Worm (Caenorhabditis elegans): ENCODE results near the gene irld-47.

Gene irld-47

DNA sequence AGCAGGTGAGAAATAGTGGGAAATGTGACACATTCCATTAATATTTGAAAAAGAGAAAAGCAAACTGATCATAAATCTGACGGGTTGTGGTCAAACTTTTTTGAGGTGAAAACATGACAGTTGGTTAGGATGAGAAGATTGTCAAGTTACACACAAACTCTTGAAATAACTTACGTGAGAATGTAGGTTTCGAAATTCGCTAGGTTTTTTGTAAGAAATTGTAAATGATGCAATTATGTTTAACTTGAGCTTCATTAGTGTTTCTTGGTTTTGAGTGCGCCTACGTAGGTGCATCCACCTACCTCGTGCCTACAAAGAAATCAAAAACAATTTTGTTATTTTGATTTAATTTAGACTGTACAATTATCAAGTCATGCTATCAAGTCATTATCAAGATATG is 13.0 kb upstream of the irld-47 start, which contains the start of gene cex-2:
Gene cex-2 (minus strand): TSS at position 101 of the 400 bp plus-strand sequence.
- no peak for TF ChIP-seq sea-2 (GFP tag; optimal IDR thresholded peaks at IDR 0.05)
- TF ChIP-seq hmg-11 (tag; optimal IDR thresholded peaks at IDR 0.05) = no peak
- TF ChIP-seq ceh-82 (tag; optimal IDR thresholded peaks at IDR 0.05) = no peak
- TF ChIP-seq pha-4 (tag; optimal IDR thresholded peaks at IDR 0.05) = peak; percentile 28
- TF ChIP-seq lin-39 (tag; optimal IDR thresholded peaks at IDR 0.05) = no peak
- TF ChIP-seq nhr-25 (tag; optimal IDR thresholded peaks at IDR 0.05) = no peak

DNA sequence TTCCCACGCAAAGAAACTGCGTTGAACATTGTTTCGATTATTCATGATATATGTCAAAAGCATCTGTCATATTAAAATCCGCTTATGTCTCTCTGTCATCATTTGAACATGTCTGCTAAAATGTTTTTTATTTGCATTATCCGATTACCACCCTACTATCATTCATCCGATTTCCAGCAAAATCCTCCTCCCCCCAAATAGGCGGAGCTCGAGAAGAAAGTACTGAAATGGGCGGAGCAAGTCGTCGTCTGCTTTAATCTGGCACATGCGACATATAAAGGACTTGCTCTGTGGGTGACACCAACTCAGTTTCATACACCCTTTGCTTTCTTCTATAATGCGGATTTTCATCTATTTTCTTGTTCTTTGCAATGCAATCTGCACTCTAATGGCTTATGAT is 9.7 kb upstream of the irld-47 start, which contains the start of gene T09A5.14:
Gene T09A5.14 (plus strand): TSS at position 301 of the 400 bp plus-strand sequence.
- TF ChIP-seq fkh-2 (tag; optimal IDR thresholded peaks at IDR 0.05) (no peak), ama-1 (optimal IDR thresholded peaks at IDR 0.05) (no peak)

DNA sequence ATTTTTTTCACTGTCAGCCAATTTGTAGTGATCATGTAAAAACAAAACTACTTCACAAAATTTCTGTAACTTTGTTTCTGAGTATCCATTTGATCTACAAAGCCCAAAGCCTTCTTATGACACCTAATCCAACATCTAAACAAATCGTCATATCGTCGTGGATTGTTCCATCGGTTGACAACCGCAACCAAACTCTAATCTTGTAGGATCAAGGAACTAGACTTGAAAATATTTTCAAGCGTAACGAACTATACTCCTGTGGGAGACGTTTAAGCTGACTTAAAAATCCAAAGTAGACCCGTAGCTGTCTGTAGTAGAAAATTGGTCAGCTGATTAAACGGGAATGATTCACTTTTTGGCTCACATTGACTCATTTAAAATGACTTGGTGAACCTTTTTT is 7.3 kb upstream of the irld-47 start:
- TF ChIP-seq nhr-25 (tag; optimal IDR thresholded peaks at IDR 0.05) (no peak), unc-39 (tag; optimal IDR thresholded peaks at IDR 0.05) (no peak), tbx-2 (tag; optimal IDR thresholded peaks at IDR 0.05) (no peak), ztf-4 (tag; optimal IDR thresholded peaks at IDR 0.05) (no peak), pha-4 (tag; optimal IDR thresholded peaks at IDR 0.05) (no peak), hmg-11 (tag; optimal IDR thresholded peaks at IDR 0.05) (no peak), skn-1 (tag; optimal IDR thresholded peaks at IDR 0.05) (no peak), fos-1 (tag; optimal IDR thresholded peaks at IDR 0.05) (no peak)

DNA sequence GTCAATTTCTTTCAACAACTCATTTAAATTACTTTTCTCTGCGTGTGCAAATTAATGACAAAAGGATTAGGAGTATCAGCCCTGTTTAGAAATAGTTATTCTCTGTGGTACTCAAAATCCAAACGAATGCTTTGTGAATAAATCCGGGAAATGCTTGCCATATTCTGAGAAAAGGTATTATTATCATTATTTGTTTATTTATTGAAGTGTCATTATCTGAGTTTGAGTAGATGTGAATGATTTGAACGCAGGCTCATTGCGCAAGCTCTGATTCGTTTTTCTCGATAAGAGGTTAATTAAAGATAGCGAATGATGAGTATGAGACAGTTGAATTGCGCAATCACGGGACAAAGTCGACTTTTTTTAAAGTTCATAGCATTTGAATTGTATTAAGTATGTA is 5.5 kb upstream of the irld-47 start:
- TF ChIP-seq elt-2 (tag; optimal IDR thresholded peaks at IDR 0.05) (no peak), mml-1 (tag; optimal IDR thresholded peaks at IDR 0.05) (no peak), elt-1 (tag; optimal IDR thresholded peaks at IDR 0.05) (no peak), ZK546.5 (tag; optimal IDR thresholded peaks at IDR 0.05) (no peak), nhr-12 (tag; optimal IDR thresholded peaks at IDR 0.05) (no peak), pqm-1 (tag; optimal IDR thresholded peaks at IDR 0.05) (no peak), ceh-82 (tag; optimal IDR thresholded peaks at IDR 0.05) (no peak), zag-1 (tag; optimal IDR thresholded peaks at IDR 0.05) (no peak), nhr-76 (tag; optimal IDR thresholded peaks at IDR 0.05) (no peak), jun-1 (tag; optimal IDR thresholded peaks at IDR 0.05) (no peak), sea-2 (GFP tag; optimal IDR thresholded peaks at IDR 0.05) (no peak), egl-5 (tag; optimal IDR thresholded peaks at IDR 0.05) (no peak), nhr-25 (tag; optimal IDR thresholded peaks at IDR 0.05) (no peak), mdl-1 (tag; optimal IDR thresholded peaks at IDR 0.05) (no peak), ceh-16 (tag; optimal IDR thresholded peaks at IDR 0.05) (no peak), nhr-77 (tag; optimal IDR thresholded peaks at IDR 0.05) (no peak), fos-1 (tag; optimal IDR thresholded peaks at IDR 0.05) (no peak), ztf-4 (tag; optimal IDR thresholded peaks at IDR 0.05) (no peak), nhr-11 (tag; optimal IDR thresholded peaks at IDR 0.05) (no peak), unc-62 (GFP tag; optimal IDR thresholded peaks at IDR 0.05) (no peak)

DNA sequence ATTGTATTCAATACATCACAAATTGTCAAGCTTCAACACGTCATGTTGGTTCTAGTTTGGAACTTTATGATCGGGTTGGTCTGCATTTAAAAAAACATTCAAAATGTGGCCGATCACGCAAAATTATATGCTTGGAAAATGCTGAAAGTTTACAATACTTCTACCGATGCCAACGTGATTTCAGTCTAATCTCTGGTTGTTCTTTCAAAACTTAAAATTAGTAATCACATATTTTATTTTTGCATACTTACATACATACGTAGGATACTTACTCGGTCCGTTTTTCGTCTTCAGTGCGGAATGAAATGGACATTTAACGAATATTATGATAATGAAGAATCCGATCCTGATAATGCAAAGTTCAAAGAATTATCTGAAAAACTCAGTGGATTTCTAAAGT is 2.8 kb upstream of the irld-47 start, which contains the start of gene srw-62:
Gene srw-62 (plus strand): TSS at position 301 of the 400 bp plus-strand sequence.
- TF ChIP-seq ztf-11 (tag; optimal IDR thresholded peaks at IDR 0.05) = no peak
- TF ChIP-seq mdl-1 (tag; optimal IDR thresholded peaks at IDR 0.05) = no peak
- TF ChIP-seq ceh-82 (tag; optimal IDR thresholded peaks at IDR 0.05) = no peak
- TF ChIP-seq nhr-43 (tag; optimal IDR thresholded peaks at IDR 0.05; ENCODE audit: poor library complexity, severe bottlenecking) = no peak
- TF ChIP-seq elt-1 (tag; optimal IDR thresholded peaks at IDR 0.05) = no peak
- no peak for TF ChIP-seq nhr-28 (tag; optimal IDR thresholded peaks at IDR 0.05)
- TF ChIP-seq nhr-77 (tag; optimal IDR thresholded peaks at IDR 0.05) = no peak
- TF ChIP-seq egl-5 (tag; optimal IDR thresholded peaks at IDR 0.05) = no peak
- TF ChIP-seq ceh-16 (tag; optimal IDR thresholded peaks at IDR 0.05) = no peak
- no peak for TF ChIP-seq fos-1 (tag; optimal IDR thresholded peaks at IDR 0.05)
- no peak for TF ChIP-seq unc-39 (tag; optimal IDR thresholded peaks at IDR 0.05)
- no peak for TF ChIP-seq ztf-4 (tag; optimal IDR thresholded peaks at IDR 0.05)
- TF ChIP-seq hmg-11 (tag; optimal IDR thresholded peaks at IDR 0.05) = no peak
- TF ChIP-seq ceh-28 (tag; optimal IDR thresholded peaks at IDR 0.05) = no peak
- TF ChIP-seq daf-12 (tag; optimal IDR thresholded peaks at IDR 0.05) = no peak
- no peak for TF ChIP-seq nhr-25 (tag; optimal IDR thresholded peaks at IDR 0.05)
- no peak for TF ChIP-seq aly-2 (tag; optimal IDR thresholded peaks at IDR 0.05)
- no peak for TF ChIP-seq elt-3 (tag; optimal IDR thresholded peaks at IDR 0.05)
- no peak for TF ChIP-seq lin-15B (tag; optimal IDR thresholded peaks at IDR 0.05)
